Worm (Caenorhabditis elegans) whole organism, young adult: ENCODE data around the gene unc-49.

Experiments used
- B0019.2 ChIP-seq: fragments of 200-800 bp; sonication (Bioruptor generic); conservative IDR thresholded peaks from 2 replicates; pipeline ENCODE4 v1.3.6; 2022; ENCODE audit warnings: missing genetic modification reagents, missing genetic modification characterization, missing compliant biosample characterization
- B0336.3 ChIP-seq: fragments of 200-800 bp; sonication (Bioruptor generic); IDR thresholded peaks from 2 replicates; pipeline ENCODE4 v1.3.6; 2022; ENCODE audit warnings: missing genetic modification characterization, missing compliant biosample characterization
- C17E4.6 ChIP-seq: fragments of 200-800 bp; sonication (Bioruptor generic); IDR thresholded peaks from 2 replicates; pipeline ENCODE4 v1.3.6; 2022; ENCODE audit warnings: missing genetic modification reagents, missing genetic modification characterization, missing compliant biosample characterization
- F33H1.4 ChIP-seq: fragments of 200-800 bp; sonication (Bioruptor generic); IDR thresholded peaks from 2 replicates; pipeline ENCODE4 v1.3.6; 2022; ENCODE audit warnings: missing genetic modification reagents, missing genetic modification characterization, missing compliant biosample characterization
- F57A8.1 ChIP-seq: fragments of 200-800 bp; sonication (Bioruptor generic); optimal IDR thresholded peaks from 2 replicates; lab custom pipeline; 2018; ENCODE audit warnings: mild to moderate bottlenecking, missing genetic modification characterization, moderate library complexity, missing compliant biosample characterization
- F57C9.4 ChIP-seq: sonication (generic microtip); optimal IDR thresholded peaks from 2 replicates; lab custom pipeline; 2017; ENCODE audit warnings: mild to moderate bottlenecking, missing genetic modification characterization, missing compliant biosample characterization
- K11D2.4 ChIP-seq: fragments of 200-800 bp; sonication (Bioruptor generic); IDR thresholded peaks from 2 replicates; pipeline ENCODE4 v1.3.6; 2022; ENCODE audit warnings: missing genetic modification reagents, missing genetic modification characterization, missing compliant biosample characterization
- Y53G8AR.9 ChIP-seq: fragments of 200-800 bp; sonication (Bioruptor generic); conservative IDR thresholded peaks from 2 replicates; pipeline ENCODE4 v1.3.6; 2022; ENCODE audit warnings: missing genetic modification reagents, missing genetic modification characterization, missing compliant biosample characterization
- Y67H2A.10 ChIP-seq: fragments of 200-800 bp; sonication (Bioruptor generic); conservative IDR thresholded peaks from 2 replicates; pipeline ENCODE4 v1.3.6; 2022; ENCODE audit warnings: missing genetic modification reagents, missing genetic modification characterization, missing compliant biosample characterization
- ama-1 ChIP-seq, 3 experiments: fragments of 150-350 bp in 1 of 3; sonication (generic microtip) in 2 of 3; optimal IDR thresholded peaks; 2 replicates each; lab custom pipeline; 2014 to 2018; ENCODE audit warnings: missing biosample characterization in 2 of 3, missing genetic modification characterization in 2 of 3, missing genetic modification reagents in 2 of 3
- aptf-2 ChIP-seq: fragments of 200-800 bp; sonication (Bioruptor generic); conservative IDR thresholded peaks from 2 replicates; pipeline ENCODE4 v1.3.6; 2022; ENCODE audit warnings: missing genetic modification reagents, missing genetic modification characterization, missing compliant biosample characterization
- bed-2 ChIP-seq: fragments of 200-800 bp; sonication (Bioruptor generic); IDR thresholded peaks from 2 replicates; pipeline ENCODE4 v1.3.6; 2022; ENCODE audit warnings: missing genetic modification reagents, missing genetic modification characterization, missing compliant biosample characterization
- cebp-2 ChIP-seq: fragments of 200-800 bp; sonication (Bioruptor generic); IDR thresholded peaks from 2 replicates; pipeline ENCODE4 v1.3.6; 2022; ENCODE audit warnings: missing genetic modification characterization, missing compliant biosample characterization
- ceh-100 ChIP-seq: fragments of 200-800 bp; sonication (Bioruptor generic); IDR thresholded peaks from 2 replicates; pipeline ENCODE4 v1.3.6; 2022; ENCODE audit warnings: missing genetic modification reagents, missing genetic modification characterization, missing compliant biosample characterization
- ceh-27 ChIP-seq: fragments of 200-800 bp; sonication (Bioruptor generic); optimal IDR thresholded peaks from 2 replicates; lab custom pipeline; 2018; ENCODE audit warnings: mild to moderate bottlenecking, missing genetic modification characterization, moderate library complexity, missing compliant biosample characterization
- ceh-79 ChIP-seq: sonication (generic microtip); optimal IDR thresholded peaks from 2 replicates; lab custom pipeline; 2017; ENCODE audit warnings: mild to moderate bottlenecking, missing genetic modification characterization, missing compliant biosample characterization
- dox-1 ChIP-seq: fragments of 200-800 bp; sonication (Bioruptor generic); IDR thresholded peaks from 2 replicates; pipeline ENCODE4 v1.3.6; 2022; ENCODE audit warnings: missing genetic modification reagents, missing genetic modification characterization, missing compliant biosample characterization
- dpl-1 ChIP-seq: fragments of 150-350 bp; optimal IDR thresholded peaks from 2 replicates; lab custom pipeline; 2014; ENCODE audit warnings: missing biosample characterization, missing genetic modification reagents, missing genetic modification characterization
- efl-1 ChIP-seq: fragments of 150-350 bp; optimal IDR thresholded peaks from 2 replicates; lab custom pipeline; 2014; ENCODE audit warnings: missing biosample characterization, missing genetic modification reagents, missing genetic modification characterization
- egrh-3 ChIP-seq: fragments of 200-800 bp; sonication (Bioruptor generic); IDR thresholded peaks from 2 replicates; pipeline ENCODE4 v1.3.6; 2022; ENCODE audit warnings: missing genetic modification reagents, missing genetic modification characterization, missing compliant biosample characterization
- ets-4 ChIP-seq: fragments of 200-800 bp; sonication (Bioruptor generic); optimal IDR thresholded peaks from 2 replicates; lab custom pipeline; 2018; ENCODE audit warnings: mild to moderate bottlenecking, missing genetic modification characterization, missing compliant biosample characterization
- him-1 ChIP-seq: sonication (generic microtip); optimal IDR thresholded peaks from 2 replicates; lab custom pipeline; 2016; ENCODE audit warnings: missing genotype, missing genetic modification reagents, missing genetic modification characterization, missing compliant biosample characterization
- hlh-12 ChIP-seq: sonication (generic microtip); optimal IDR thresholded peaks from 2 replicates; lab custom pipeline; 2016; ENCODE audit warnings: missing genetic modification characterization, missing compliant biosample characterization
- hmg-1.2 ChIP-seq: fragments of 200-800 bp; sonication (Bioruptor generic); IDR thresholded peaks from 2 replicates; pipeline ENCODE4 v1.3.6; 2022; ENCODE audit warnings: missing genetic modification reagents, missing genetic modification characterization, missing compliant biosample characterization
- hmg-20 ChIP-seq: fragments of 200-800 bp; sonication (Bioruptor generic); IDR thresholded peaks from 2 replicates; pipeline ENCODE4 v1.3.6; 2022; ENCODE audit warnings: missing genetic modification reagents, missing genetic modification characterization, missing compliant biosample characterization
- hsf-1 ChIP-seq: fragments of 200-800 bp; sonication (Bioruptor generic); IDR thresholded peaks from 2 replicates; pipeline ENCODE4 v1.3.6; 2022; ENCODE audit warnings: missing genetic modification reagents, missing genetic modification characterization, missing compliant biosample characterization
- let-526 ChIP-seq: fragments of 200-800 bp; sonication (Bioruptor generic); IDR thresholded peaks from 2 replicates; pipeline ENCODE4 v1.3.6; 2022; ENCODE audit warnings: missing genetic modification reagents, missing genetic modification characterization, missing compliant biosample characterization
- let-607 ChIP-seq, 2 experiments: fragments of 200-800 bp in 1 of 2; sonication (Bioruptor generic) in 1 of 2; sonication (generic microtip) in 1 of 2; optimal IDR thresholded peaks; 2 replicates each; lab custom pipeline; 2016 to 2018; ENCODE audit warnings: mild to moderate bottlenecking in 2 of 2, missing compliant biosample characterization in 2 of 2, missing genetic modification characterization in 2 of 2, moderate library complexity in 2 of 2, missing genotype in 1 of 2
- lsl-1 ChIP-seq: fragments of 200-800 bp; sonication (Bioruptor generic); optimal IDR thresholded peaks from 2 replicates; lab custom pipeline; 2018; ENCODE audit warnings: mild to moderate bottlenecking, missing genetic modification characterization, moderate library complexity, missing compliant biosample characterization
- madf-8 ChIP-seq: fragments of 200-800 bp; sonication (Bioruptor generic); conservative IDR thresholded peaks from 2 replicates; pipeline ENCODE4 v1.3.6; 2022; ENCODE audit warnings: missing genetic modification reagents, missing genetic modification characterization, missing compliant biosample characterization
- mcd-1 ChIP-seq: fragments of 200-800 bp; sonication (Bioruptor generic); IDR thresholded peaks from 2 replicates; pipeline ENCODE4 v1.3.6; 2022; ENCODE audit warnings: missing genetic modification reagents, missing genetic modification characterization, missing compliant biosample characterization
- mel-28 ChIP-seq: sonication (generic microtip); optimal IDR thresholded peaks from 2 replicates; lab custom pipeline; 2016; ENCODE audit warnings: borderline replicate concordance, mild to moderate bottlenecking, missing genetic modification characterization, missing compliant biosample characterization
- nfya-2 ChIP-seq: fragments of 200-800 bp; sonication (Bioruptor generic); IDR thresholded peaks from 2 replicates; pipeline ENCODE4 v1.3.6; 2022; ENCODE audit warnings: missing genetic modification reagents, missing genetic modification characterization, missing compliant biosample characterization
- nfyb-1 ChIP-seq: fragments of 200-800 bp; sonication (Bioruptor generic); IDR thresholded peaks from 2 replicates; pipeline ENCODE4 v1.3.6; 2022; ENCODE audit warnings: missing genetic modification reagents, missing genetic modification characterization, missing compliant biosample characterization
- nhr-120 ChIP-seq: fragments of 200-800 bp; sonication (Bioruptor generic); IDR thresholded peaks from 2 replicates; pipeline ENCODE4 v1.3.6; 2022; ENCODE audit warnings: missing genetic modification characterization, missing compliant biosample characterization
- nhr-80 ChIP-seq: sonication (generic microtip); optimal IDR thresholded peaks from 2 replicates; lab custom pipeline; 2016; ENCODE audit warnings: missing genetic modification characterization, missing compliant biosample characterization
- nhr-90 ChIP-seq: sonication (generic microtip); optimal IDR thresholded peaks from 2 replicates; lab custom pipeline; 2016; ENCODE audit warnings: missing genotype, mild to moderate bottlenecking, missing genetic modification characterization, missing compliant biosample characterization
- repo-1 ChIP-seq: sonication (generic microtip); optimal IDR thresholded peaks from 2 replicates; lab custom pipeline; 2017; ENCODE audit warnings: mild to moderate bottlenecking, missing genetic modification characterization, missing compliant biosample characterization
- snpc-1.3 ChIP-seq: sonication (generic microtip); optimal IDR thresholded peaks from 2 replicates; lab custom pipeline; 2017; ENCODE audit warnings: missing genetic modification characterization, mild to moderate bottlenecking, missing compliant biosample characterization, antibody characterized with exemption, moderate library complexity, missing genotype, missing genetic modification reagents; ENCODE audit not compliant: insufficient read depth
- snpc-3.4 ChIP-seq: sonication (generic microtip); optimal IDR thresholded peaks from 2 replicates; lab custom pipeline; 2017; ENCODE audit warnings: missing genetic modification characterization, mild to moderate bottlenecking, missing compliant biosample characterization, antibody characterized with exemption, moderate library complexity, missing genotype, missing genetic modification reagents
- snpc-4 ChIP-seq, 5 experiments: fragments of 150-350 bp in 1 of 5; sonication (generic microtip) in 4 of 5; optimal IDR thresholded peaks; 2 replicates each; lab custom pipeline; 2014 to 2018; ENCODE audit warnings: missing genetic modification characterization in 5 of 5, missing biosample characterization in 3 of 5, antibody characterized with exemption in 2 of 5, mild to moderate bottlenecking in 2 of 5, missing compliant biosample characterization in 2 of 5, missing genotype in 2 of 5, moderate library complexity in 2 of 5, missing genetic modification reagents in 1 of 5
- tlf-1 ChIP-seq: fragments of 200-800 bp; sonication (Bioruptor generic); optimal IDR thresholded peaks from 2 replicates; lab custom pipeline; 2018; ENCODE audit warnings: mild to moderate bottlenecking, missing genetic modification characterization, missing compliant biosample characterization
- zfh-2 ChIP-seq: fragments of 200-800 bp; sonication (Bioruptor generic); conservative IDR thresholded peaks from 2 replicates; pipeline ENCODE4 v1.3.6; 2022; ENCODE audit warnings: missing genetic modification reagents, missing genetic modification characterization, missing compliant biosample characterization

unc-49 gene

ce11 chrIII:10536087-10536723 is 15.6 kb downstream of the unc-49 start (continued):
- no peak for TF ChIP-seq egrh-3
- TF ChIP-seq aptf-2, result no peak
- TF ChIP-seq nfya-2 (GFP tag; lab: Robert Waterston, UW), result no peak
- no peak for TF ChIP-seq hlh-12
- TF ChIP-seq madf-8, result no peak
- TF ChIP-seq snpc-3.4 (tag; lab: Kevin White, UChicago), result no peak
- no peak for TF ChIP-seq mcd-1 (GFP tag; lab: Robert Waterston, UW)

- TF ChIP-seq him-1 (tag; lab: Kevin White, UChicago) (no peak), cebp-2 (0 out of 2 replicates have a peak, but pooled peaks have one; percentile 61), Y67H2A.10 (no peak), F57C9.4 (no peak), nfyb-1 (no peak), ets-4 (GFP tag; lab: Kevin White, UChicago) (no peak), zfh-2 (no peak), ama-1 (optimal IDR thresholded peaks at IDR 0.05; lab: Kevin White, UChicago) (peak; percentile 78), ama-1 (GFP tag; optimal IDR thresholded peaks at IDR 0.05; lab: Kevin White, UChicago) (no peak), bed-2 (GFP tag; lab: Robert Waterston, UW) (no peak), F57A8.1 (GFP tag; lab: Kevin White, UChicago) (no peak), let-526 (no peak), nhr-80 (tag; lab: Kevin White, UChicago) (no peak), repo-1 (peak; percentile 28), nfya-2 (GFP tag; lab: Robert Waterston, UW) (0 out of 2 replicates have a peak, but pooled peaks have one; percentile 20)
Measured at ce11 chrIII:10537003-10537402, 16.4 kb downstream of the unc-49 start.

ce11 chrIII:10537558-10537957 is 17.0 kb downstream of the unc-49 start:
- no peak for TF ChIP-seq dpl-1 (GFP tag; lab: Kevin White, UChicago)
- TF ChIP-seq nhr-90, result peak; percentile 26
- TF ChIP-seq C17E4.6 (GFP tag; lab: Robert Waterston, UW), result no peak
- TF ChIP-seq B0019.2 (GFP tag; lab: Robert Waterston, UW), result no peak
- no peak for TF ChIP-seq snpc-1.3 (tag; lab: Kevin White, UChicago)
- TF ChIP-seq nfyb-1, result no peak
- TF ChIP-seq egrh-3, result no peak
- TF ChIP-seq nhr-120 (GFP tag; lab: Robert Waterston, UW), result 0 out of 2 replicates have a peak, but pooled peaks have one; percentile 55
- TF ChIP-seq dox-1 (GFP tag; lab: Robert Waterston, UW), result peak; percentile 17; the same call in 1 of the 2 replicates
- peak; percentile 5; the same call in 1 of the 2 replicates for TF ChIP-seq hmg-1.2 (GFP tag; lab: Robert Waterston, UW)
- TF ChIP-seq ceh-27 (GFP tag; lab: Kevin White, UChicago), result no peak
- no peak for TF ChIP-seq K11D2.4 (GFP tag; lab: Robert Waterston, UW)
- peak; percentile 55 for TF ChIP-seq repo-1
- no peak for TF ChIP-seq F33H1.4 (GFP tag; lab: Robert Waterston, UW)
- no peak for TF ChIP-seq efl-1 (GFP tag; lab: Kevin White, UChicago)
- no peak for TF ChIP-seq ceh-100 (GFP tag; lab: Robert Waterston, UW)
- TF ChIP-seq Y53G8AR.9, result 0 out of 2 replicates have a peak, but pooled peaks have one; percentile 51
- TF ChIP-seq hlh-12, result no peak
- 0 out of 2 replicates have a peak, but pooled peaks have one; percentile 19 for TF ChIP-seq B0336.3
- no peak for TF ChIP-seq ama-1 (optimal IDR thresholded peaks at IDR 0.05; lab: Kevin White, UChicago)
- TF ChIP-seq ama-1 (GFP tag; optimal IDR thresholded peaks at IDR 0.05; lab: Kevin White, UChicago), result no peak
- no peak for TF ChIP-seq let-607 (tag; optimal IDR thresholded peaks at IDR 0.05; lab: Kevin White, UChicago)
- TF ChIP-seq hmg-20 (GFP tag; lab: Robert Waterston, UW), result no peak
- no peak for TF ChIP-seq lsl-1 (GFP tag; lab: Kevin White, UChicago)
- TF ChIP-seq nhr-80 (tag; lab: Kevin White, UChicago), result peak; percentile 10
- TF ChIP-seq mel-28, result no peak
- no peak for TF ChIP-seq snpc-4 (GFP tag; optimal IDR thresholded peaks at IDR 0.05; lab: Kevin White, UChicago)
- TF ChIP-seq snpc-4 (tag; optimal IDR thresholded peaks at IDR 0.05; lab: Kevin White, UChicago), result peak in 3 of 4 experiments; percentile 26 to 65 (median 47)
- no peak for TF ChIP-seq ceh-79 (tag; lab: Kevin White, UChicago)
- TF ChIP-seq hsf-1 (GFP tag; lab: Robert Waterston, UW), result no peak
- TF ChIP-seq tlf-1 (GFP tag; lab: Kevin White, UChicago), result peak; percentile 9
